Worm (Caenorhabditis elegans): ENCODE results near the gene F31A3.3.

DNA sequence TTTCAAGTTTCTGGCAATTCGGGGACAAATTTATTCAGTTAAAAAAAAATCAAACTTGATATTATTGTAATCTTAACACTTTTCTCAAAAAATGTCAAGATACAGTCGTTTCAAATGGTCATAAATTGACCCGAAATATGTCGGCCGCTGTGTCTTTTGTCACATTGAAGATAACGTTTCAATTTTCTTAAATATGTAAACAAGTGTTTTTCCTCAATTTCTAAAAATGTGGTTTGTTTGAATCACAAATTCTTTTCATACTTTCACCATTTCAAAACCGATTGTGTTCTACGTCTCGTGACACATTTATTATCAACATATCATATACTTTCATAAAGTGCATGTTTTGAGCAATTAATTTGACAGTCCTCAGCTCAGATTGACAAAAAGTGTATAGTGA is 31.6 kb downstream of the F31A3.3 start:
- TF ChIP-seq Y95B8A.8 (GFP tag; IDR thresholded peaks at IDR 0.05), result no peak
- TF ChIP-seq Y79H2A.3 (GFP tag; conservative IDR thresholded peaks at IDR 0.05), result no peak
- TF ChIP-seq snpc-4 (GFP tag; optimal IDR thresholded peaks at IDR 0.05), result no peak
- peak in 3 of 4 experiments; percentile 38 to 90 (median 77) for TF ChIP-seq snpc-4 (tag; optimal IDR thresholded peaks at IDR 0.05)
- no peak for TF ChIP-seq gei-17 (GFP tag; optimal IDR thresholded peaks at IDR 0.05)
- no peak for TF ChIP-seq attf-6 (GFP tag; IDR thresholded peaks at IDR 0.05)
- no peak for TF ChIP-seq ama-1 (optimal IDR thresholded peaks at IDR 0.05)
- TF ChIP-seq ama-1 (GFP tag; optimal IDR thresholded peaks at IDR 0.05), result no peak
- no peak for TF ChIP-seq madf-8 (GFP tag; conservative IDR thresholded peaks at IDR 0.05)
- no peak for TF ChIP-seq nfya-2 (GFP tag; IDR thresholded peaks at IDR 0.05)
- no peak for TF ChIP-seq ztf-28 (GFP tag; IDR thresholded peaks at IDR 0.05)
- TF ChIP-seq ceh-100 (GFP tag; IDR thresholded peaks at IDR 0.05), result no peak
- TF ChIP-seq dpl-1 (GFP tag; optimal IDR thresholded peaks at IDR 0.05), result no peak
- no peak for TF ChIP-seq ceh-40 (GFP tag; IDR thresholded peaks at IDR 0.05)
- no peak for TF ChIP-seq die-1 (tag; optimal IDR thresholded peaks at IDR 0.05)

All from whole organism, young adult.